Fruit fly (Drosophila melanogaster): ENCODE measurements around the gene CG13926.

CG13926 gene

DNA sequence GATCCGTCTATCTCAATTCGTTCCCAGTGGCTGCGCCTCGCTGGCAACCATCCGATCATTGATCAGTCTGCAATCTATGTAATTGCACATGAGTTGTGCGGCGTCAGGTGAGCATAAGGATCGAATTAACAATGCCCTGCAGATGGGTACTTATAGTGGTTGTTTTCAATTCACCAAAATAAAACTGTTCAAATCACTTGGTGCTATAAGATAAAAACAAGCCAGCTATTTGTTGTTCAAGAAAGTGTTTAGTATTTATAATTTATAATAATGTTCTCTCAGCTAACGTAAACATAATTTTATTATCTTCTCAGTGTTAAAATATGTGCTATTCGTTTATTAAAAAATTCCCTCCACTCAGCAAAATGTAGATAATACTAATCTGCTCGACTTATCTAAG lies 2.3 kb downstream of the CG13926 start, which contains the start of gene CG12105:
TSS of gene CG12105 (minus strand) at position 101 of the 400 bp plus-strand sequence.
- TF ChIP-seq CG14441 (GFP tag; IDR thresholded peaks at IDR 0.05) (no peak), CG18262 (tag; optimal IDR thresholded peaks at IDR 0.05) (no peak), CG10959 (GFP tag; IDR thresholded peaks at IDR 0.05) (no peak), ab (GFP tag; optimal IDR thresholded peaks at IDR 0.05) (no peak), sisA (GFP tag; IDR thresholded peaks at IDR 0.05) (no peak), CG12942 (GFP tag; optimal IDR thresholded peaks at IDR 0.05) (no peak), CG3065 (GFP tag; optimal IDR thresholded peaks at IDR 0.05) (no peak), Trl (optimal IDR thresholded peaks at IDR 0.05) (no peak), Trl (GFP tag; optimal IDR thresholded peaks at IDR 0.05) (no peak), GATAe (GFP tag; conservative IDR thresholded peaks at IDR 0.05) (no peak)

DNA sequence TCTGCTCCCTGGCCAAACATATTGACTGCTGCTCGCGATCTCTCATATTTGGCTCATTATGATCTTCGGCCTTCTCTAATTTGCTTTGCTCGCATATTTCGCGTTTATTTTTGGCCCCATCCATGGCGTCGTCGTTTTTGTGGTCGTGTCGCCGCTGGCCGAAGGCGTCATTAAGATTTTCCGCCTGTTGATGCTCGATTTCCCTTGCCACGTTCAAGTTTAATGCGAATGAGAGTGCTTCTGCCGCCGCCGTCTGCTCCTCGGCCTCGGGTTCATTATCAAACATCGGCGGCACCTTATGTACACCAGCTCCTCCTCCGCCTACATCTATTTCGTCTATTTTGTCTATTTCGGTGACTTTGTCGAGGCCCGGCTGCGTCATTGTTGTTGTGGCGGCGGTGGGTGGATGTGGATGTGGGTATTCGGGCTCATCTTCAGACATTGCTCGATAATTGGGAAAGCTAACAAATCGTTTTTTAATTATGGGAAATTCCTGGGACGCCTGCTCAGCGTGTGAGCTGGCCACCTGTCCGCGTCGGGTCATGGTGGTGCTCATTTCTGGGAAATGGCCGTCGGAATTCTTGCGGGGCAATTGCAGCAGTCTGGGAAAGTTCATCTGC lies 3.4 kb downstream of the CG13926 start:
- peak in 1 of 2 experiments; percentile 55 for TF ChIP-seq Hr78 (GFP tag; optimal IDR thresholded peaks at IDR 0.05)
- TF ChIP-seq D19B (GFP tag; optimal IDR thresholded peaks at IDR 0.05): no peak
- TF ChIP-seq Atf6 (GFP tag; IDR thresholded peaks at IDR 0.05): peak; percentile 46; the same call in 1 of the 2 replicates
- TF ChIP-seq CG31224 (GFP tag; IDR thresholded peaks at IDR 0.05): no peak
- 0 out of 2 replicates have a peak, but pooled peaks have one; percentile 4 for TF ChIP-seq Rfx (GFP tag; IDR thresholded peaks at IDR 0.05)
- peak; percentile 63 for TF ChIP-seq sd (tag; optimal IDR thresholded peaks at IDR 0.05)
- TF ChIP-seq CG9609 (GFP tag; optimal IDR thresholded peaks at IDR 0.05): no peak
- TF ChIP-seq Adf1 (GFP tag; IDR thresholded peaks at IDR 0.05): peak; percentile 13; the same call in 1 of the 2 replicates
- no peak for TF ChIP-seq CG34224 (GFP tag; IDR thresholded peaks at IDR 0.05; ENCODE audit: partially characterized antibody)
- peak; percentile 47 for TF ChIP-seq Ets65A (GFP tag)
- TF ChIP-seq Dfd (GFP tag; optimal IDR thresholded peaks at IDR 0.05): no peak
- 0 out of 3 replicates have a peak, but pooled peaks have one; percentile 25 for TF ChIP-seq sr (GFP tag; IDR thresholded peaks at IDR 0.05)
- peak; percentile 50 for TF ChIP-seq sens (GFP tag)
- TF ChIP-seq CG10209 (GFP tag; optimal IDR thresholded peaks at IDR 0.05): no peak
- no peak for TF ChIP-seq CG2120 (GFP tag; optimal IDR thresholded peaks at IDR 0.05)
- no peak for TF ChIP-seq chif (GFP tag; optimal IDR thresholded peaks at IDR 0.05)
- 0 out of 4 replicates have a peak, but pooled peaks have one; percentile 18 for TF ChIP-seq chinmo (GFP tag; IDR thresholded peaks at IDR 0.05; ENCODE audit: partially characterized antibody)
- TF ChIP-seq CG3995 (GFP tag; optimal IDR thresholded peaks at IDR 0.05): no peak
- no peak for TF ChIP-seq CG2199 (GFP tag; IDR thresholded peaks at IDR 0.05)
- no peak for TF ChIP-seq CG5953 (GFP tag; IDR thresholded peaks at IDR 0.05)
- TF ChIP-seq Deaf1 (tag; optimal IDR thresholded peaks at IDR 0.05): peak; percentile 71
- peak; percentile 85 for TF ChIP-seq CG10543 (GFP tag; optimal IDR thresholded peaks at IDR 0.05)
- TF ChIP-seq Atf3 (GFP tag; optimal IDR thresholded peaks at IDR 0.05): no peak
- TF ChIP-seq CG12769 (tag; optimal IDR thresholded peaks at IDR 0.05): peak; percentile 66
- no peak for TF ChIP-seq CG15011 (GFP tag; optimal IDR thresholded peaks at IDR 0.05)
- TF ChIP-seq ftz-f1 (GFP tag; optimal IDR thresholded peaks at IDR 0.05): peak; percentile 57
- no peak for TF ChIP-seq CG12391 (tag; optimal IDR thresholded peaks at IDR 0.05)

DNA sequence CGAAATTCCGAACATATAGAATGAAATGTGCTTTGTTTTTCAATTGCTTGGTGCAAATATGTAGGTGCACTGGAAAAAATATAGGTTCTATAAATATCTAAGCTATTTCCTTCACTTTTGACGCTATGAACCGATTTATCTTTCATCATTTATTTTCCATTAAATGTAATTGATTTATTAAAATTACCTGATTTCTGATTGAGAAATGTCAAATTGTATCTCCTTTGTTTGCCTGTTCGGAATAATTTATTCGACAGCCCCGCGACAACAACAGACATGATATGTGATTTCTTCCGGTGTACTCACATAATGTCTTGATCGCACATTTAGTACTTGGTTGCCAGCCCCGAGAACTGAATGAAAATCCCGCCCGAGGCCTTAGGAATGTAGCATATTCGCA lies 8.3 kb downstream of the CG13926 start:
- TF ChIP-seq CG11456 (GFP tag; IDR thresholded peaks at IDR 0.05) (peak; percentile 38; the same call in 1 of the 3 replicates), CG11247 (GFP tag; IDR thresholded peaks at IDR 0.05) (no peak), CG8944 (GFP tag; optimal IDR thresholded peaks at IDR 0.05) (no peak), Fer1 (GFP tag; optimal IDR thresholded peaks at IDR 0.05) (no peak), Dip2 (GFP tag; IDR thresholded peaks at IDR 0.05) (no peak), ase (GFP tag; IDR thresholded peaks at IDR 0.05) (no peak), bigmax (GFP tag; optimal IDR thresholded peaks at IDR 0.05) (no peak), hb (GFP tag; IDR thresholded peaks at IDR 0.05; ENCODE audit: partially characterized antibody) (no peak), kah (GFP tag; optimal IDR thresholded peaks at IDR 0.05) (no peak), CG14441 (GFP tag; IDR thresholded peaks at IDR 0.05) (peak; percentile 56; the same call in 1 of the 2 replicates), CG31441 (GFP tag; IDR thresholded peaks at IDR 0.05) (peak; percentile 31; the same call in 1 of the 2 replicates), tgo (GFP tag; IDR thresholded peaks at IDR 0.05) (peak; percentile 41; the same call in 1 of the 3 replicates), Mad (GFP tag; optimal IDR thresholded peaks at IDR 0.05) (no peak), NC2α (GFP tag; optimal IDR thresholded peaks at IDR 0.05) (no peak), cato (GFP tag; optimal IDR thresholded peaks at IDR 0.05; ENCODE audit: borderline replicate concordance) (no peak)
